Worm (Caenorhabditis elegans) whole organism, L4/young adult: Measurements from ENCODE around the gene C15F1.1.
"Not testable (repeated sequence)": the region's sequence is repeated elsewhere in the genome, so short reads cannot be mapped to it uniquely, and the experiment has no call there.

Experiments
- W03F9.2 ChIP-seq: fragments of 150-350 bp; optimal IDR thresholded peaks from 2 replicates; lab custom pipeline; 2014; ENCODE audit warnings: missing biosample characterization, missing genetic modification characterization
- dao-5 ChIP-seq: sonication (generic microtip); optimal IDR thresholded peaks from 2 replicates; lab custom pipeline; 2016; ENCODE audit warnings: missing genotype, missing genetic modification characterization, moderate library complexity, missing compliant biosample characterization
- him-1 ChIP-seq: sonication (generic microtip); optimal IDR thresholded peaks from 2 replicates; lab custom pipeline; 2016; ENCODE audit warnings: missing genotype, missing genetic modification reagents, missing genetic modification characterization, missing compliant biosample characterization

The C15F1.1 gene

ce11 chrII:6975725-6976124, 14.0 kb upstream of the C15F1.1 start:
- no peak for TF ChIP-seq W03F9.2 (tag; lab: Kevin White, UChicago)
- TF ChIP-seq him-1 (tag; lab: Kevin White, UChicago): no peak
- TF ChIP-seq dao-5 (tag; lab: Kevin White, UChicago): no peak

- not testable (repeated sequence) for TF ChIP-seq dao-5, him-1, W03F9.2 (tag; lab: Kevin White, UChicago)
Observed at ce11 chrII:6977732-6978131, 11.9 kb upstream of the C15F1.1 start, which contains the start of gene C15F1.8. Gene C15F1.8, minus strand, starts transcription at chrII:6977832.

ce11 chrII:6978908-6979307, 10.8 kb upstream of the C15F1.1 start:
- TF ChIP-seq W03F9.2 (tag; lab: Kevin White, UChicago) (no peak), him-1 (tag; lab: Kevin White, UChicago) (no peak), dao-5 (tag; lab: Kevin White, UChicago) (no peak)

ce11 chrII:6979646-6980045, 10.0 kb upstream of the C15F1.1 start, which contains the start of gene C15F1.2:
Gene C15F1.2, plus strand, starts transcription at chrII:6979953.
- TF ChIP-seq him-1 (tag; lab: Kevin White, UChicago) (no peak), W03F9.2 (tag; lab: Kevin White, UChicago) (no peak), dao-5 (tag; lab: Kevin White, UChicago) (no peak)

- no peak for TF ChIP-seq W03F9.2 (tag; lab: Kevin White, UChicago)
- TF ChIP-seq him-1 (tag; lab: Kevin White, UChicago): peak; percentile 95
Observed at ce11 chrII:6992949-6993348, 3.3 kb downstream of the C15F1.1 start.

- TF ChIP-seq him-1 (tag; lab: Kevin White, UChicago) (no peak), W03F9.2 (tag; lab: Kevin White, UChicago) (no peak), dao-5 (tag; lab: Kevin White, UChicago) (no peak)
Observed at ce11 chrII:6994677-6995076, 5.0 kb downstream of the C15F1.1 start, which contains the start of gene unc-104. Gene unc-104, plus strand, starts transcription at chrII:6994987.

ce11 chrII:6995583-6995982, 5.9 kb downstream of the C15F1.1 start:
- TF ChIP-seq dao-5 (tag; lab: Kevin White, UChicago): no peak

- peak; percentile 56 for TF ChIP-seq dao-5 (tag; lab: Kevin White, UChicago)
Observed at ce11 chrII:7001405-7001804, 11.7 kb downstream of the C15F1.1 start.

ce11 chrII:7002956-7003357, 13.3 kb downstream of the C15F1.1 start:
- no peak for TF ChIP-seq W03F9.2 (tag; lab: Kevin White, UChicago)
- TF ChIP-seq dao-5 (tag; lab: Kevin White, UChicago): no peak
- TF ChIP-seq him-1 (tag; lab: Kevin White, UChicago): no peak

- TF ChIP-seq him-1 (tag; lab: Kevin White, UChicago) (no peak), W03F9.2 (tag; lab: Kevin White, UChicago) (no peak), dao-5 (tag; lab: Kevin White, UChicago) (no peak)
Observed at ce11 chrII:7012592-7012991, 22.9 kb downstream of the C15F1.1 start, which contains the start of gene sqv-7. Gene sqv-7, minus strand, starts transcription at chrII:7012692.

- TF ChIP-seq him-1 (tag; lab: Kevin White, UChicago): no peak
Observed at ce11 chrII:7022370-7023001, 32.8 kb downstream of the C15F1.1 start, which contains the start of the genes lst-6 and lst-5. Gene lst-6, minus strand, starts transcription at chrII:7022509. Gene lst-5, plus strand, starts transcription at chrII:7022913.

- TF ChIP-seq W03F9.2 (tag; lab: Kevin White, UChicago) (peak; percentile 28), dao-5 (tag; lab: Kevin White, UChicago) (no peak)
Observed at ce11 chrII:7024897-7025852, 35.5 kb downstream of the C15F1.1 start, which contains the start of gene znf-598. Gene znf-598, plus strand, starts transcription at chrII:7025802.

ce11 chrII:7029524-7029923, 39.8 kb downstream of the C15F1.1 start:
- TF ChIP-seq dao-5 (tag; lab: Kevin White, UChicago) (no peak), him-1 (tag; lab: Kevin White, UChicago) (no peak), W03F9.2 (tag; lab: Kevin White, UChicago) (no peak)
